Fruit fly (Drosophila melanogaster) whole organism, wandering third instar larva: ENCODE measurements around the gene bora.

Experiments used
- CrebA ChIP-seq: fragments of 200-800 bp; sonication (Bioruptor generic); optimal IDR thresholded peaks from 2 replicates; lab custom pipeline; 2016; ENCODE audit warnings: missing biosample characterization, mild to moderate bottlenecking, missing genetic modification characterization, borderline replicate concordance
- Dfd ChIP-seq: fragments of >200 bp; optimal IDR thresholded peaks from 2 replicates; lab custom pipeline; 2017; ENCODE audit warnings: missing biosample characterization, missing genetic modification characterization
- Dif ChIP-seq: fragments of 200-275, 200-300 bp; sonication (Bioruptor generic); optimal IDR thresholded peaks from 2 replicates; lab custom pipeline; 2018; ENCODE audit warnings: missing biosample characterization, missing genetic modification characterization; ENCODE audit not compliant: partially characterized antibody
- HLH106 ChIP-seq: fragments of 200-800 bp; optimal IDR thresholded peaks from 3 replicates; lab custom pipeline; 2019; ENCODE audit warnings: missing biosample characterization, mild to moderate bottlenecking, missing genetic modification characterization, moderate library complexity
- Hnf4 ChIP-seq: fragments of 200-800 bp; sonication (Bioruptor generic); optimal IDR thresholded peaks from 2 replicates; lab custom pipeline; 2016; ENCODE audit warnings: missing biosample characterization, mild to moderate bottlenecking, missing genetic modification characterization
- Hr78 ChIP-seq: fragments of >200 bp; optimal IDR thresholded peaks from 2 replicates; lab custom pipeline; 2017; ENCODE audit warnings: missing biosample characterization, missing genetic modification characterization
- Hr83 ChIP-seq: fragments of 200-300 bp; sonication (Bioruptor generic); optimal IDR thresholded peaks from 2 replicates; lab custom pipeline; 2016; ENCODE audit warnings: missing biosample characterization, mild to moderate bottlenecking, missing genetic modification characterization, moderate library complexity; ENCODE audit not compliant: poor library complexity, severe bottlenecking
- Jra ChIP-seq: sonication (Bioruptor generic); optimal IDR thresholded peaks from 2 replicates; lab custom pipeline; 2016; ENCODE audit warnings: missing biosample characterization, missing genetic modification characterization
- Mio ChIP-seq: sonication (Bioruptor generic); optimal IDR thresholded peaks from 2 replicates; lab custom pipeline; 2016; ENCODE audit warnings: missing biosample characterization, missing genetic modification characterization
- OdsH ChIP-seq: fragments of 200-800 bp; sonication (Bioruptor generic); optimal IDR thresholded peaks from 2 replicates; lab custom pipeline; 2016; ENCODE audit warnings: missing biosample characterization, mild to moderate bottlenecking, missing genetic modification characterization
- Rel ChIP-seq, 2 experiments: fragments of 200-800 bp; sonication (Bioruptor generic) in 1 of 2; optimal IDR thresholded peaks; 2 replicates in 1 of 2; 3 replicates in 1 of 2; lab custom pipeline; 2016 to 2019; ENCODE audit warnings: mild to moderate bottlenecking in 2 of 2, missing biosample characterization in 2 of 2, missing genetic modification characterization in 2 of 2, moderate library complexity in 1 of 2
- Sp1 ChIP-seq: fragments of 200-800 bp; sonication (Bioruptor generic); optimal IDR thresholded peaks from 3 replicates; lab custom pipeline; 2019; ENCODE audit warnings: missing biosample characterization, mild to moderate bottlenecking, missing genetic modification characterization, moderate library complexity
- Vsx2 ChIP-seq: fragments of 200-300, 225-300 bp; sonication (Bioruptor generic); optimal IDR thresholded peaks from 2 replicates; lab custom pipeline; 2018; ENCODE audit warnings: missing biosample characterization, missing genetic modification characterization; ENCODE audit not compliant: partially characterized antibody
- br ChIP-seq: fragments of 200-800 bp; sonication (Bioruptor generic); optimal IDR thresholded peaks from 2 replicates; lab custom pipeline; 2016; ENCODE audit warnings: missing biosample characterization, missing genetic modification characterization
- brk ChIP-seq: fragments of 200-800 bp; sonication (Bioruptor generic); optimal IDR thresholded peaks from 2 replicates; lab custom pipeline; 2016; ENCODE audit warnings: missing biosample characterization, mild to moderate bottlenecking, missing genetic modification characterization
- ey ChIP-seq: fragments of 200-800 bp; sonication (Bioruptor generic); optimal IDR thresholded peaks from 2 replicates; lab custom pipeline; 2016; ENCODE audit warnings: missing biosample characterization, missing genetic modification characterization
- foxo ChIP-seq, 2 experiments: fragments of 200-800 bp; sonication (Bioruptor generic); optimal IDR thresholded peaks; 2 replicates in 1 of 2; 3 replicates in 1 of 2; lab custom pipeline; 2016 to 2017; ENCODE audit warnings: missing biosample characterization in 2 of 2, missing genetic modification characterization in 2 of 2
- fru ChIP-seq: fragments of 200-800 bp; sonication (Bioruptor generic); optimal IDR thresholded peaks from 3 replicates; lab custom pipeline; 2016; ENCODE audit warnings: missing biosample characterization, mild to moderate bottlenecking, missing genetic modification characterization
- h ChIP-seq: fragments of 200-800 bp; sonication (Bioruptor generic); optimal IDR thresholded peaks from 3 replicates; lab custom pipeline; 2016; ENCODE audit warnings: missing biosample characterization, mild to moderate bottlenecking, missing genetic modification characterization
- jim ChIP-seq: fragments of 175-275, 200-325 bp; sonication (Bioruptor generic); optimal IDR thresholded peaks from 2 replicates; lab custom pipeline; 2016; ENCODE audit warnings: missing biosample characterization, mild to moderate bottlenecking, missing genetic modification characterization
- psq ChIP-seq: fragments of 200-800 bp; sonication (Bioruptor generic); optimal IDR thresholded peaks from 3 replicates; lab custom pipeline; 2017; ENCODE audit warnings: missing biosample characterization, mild to moderate bottlenecking, missing genetic modification characterization, moderate library complexity
- rgr ChIP-seq: fragments of 200-800 bp; sonication (Bioruptor generic); optimal IDR thresholded peaks from 3 replicates; lab custom pipeline; 2016; ENCODE audit warnings: missing biosample characterization, mild to moderate bottlenecking, missing genetic modification characterization
- sage ChIP-seq: fragments of 200-800 bp; sonication (Bioruptor generic); optimal IDR thresholded peaks from 2 replicates; lab custom pipeline; 2016; ENCODE audit warnings: missing biosample characterization, mild to moderate bottlenecking, missing genetic modification characterization

Gene bora

dm6 chr3L:18672203-18672602 is 49.7 kb downstream of the bora start (continued):
- no peak for TF ChIP-seq jim
- no peak for TF ChIP-seq Dfd (GFP tag; lab: Kevin White, UChicago)
- TF ChIP-seq, all 38 proteins: peak for 17

- TF ChIP-seq Hr78 (GFP tag; lab: Kevin White, UChicago) (no peak), Sp1 (GFP tag; lab: Kevin White, UChicago) (peak; percentile 27), sage (GFP tag; lab: Kevin White, UChicago) (no peak), fru (GFP tag; lab: Kevin White, UChicago) (peak; percentile 9), Vsx2 (GFP tag; lab: Kevin White, UChicago) (no peak), Dif (GFP tag; lab: Kevin White, UChicago) (no peak), foxo (GFP tag; optimal IDR thresholded peaks at IDR 0.05; lab: Kevin White, UChicago) (peak in 1 of 2 experiments; percentile 45), Rel (GFP tag; optimal IDR thresholded peaks at IDR 0.05; lab: Kevin White, UChicago) (no peak), Rel (tag; optimal IDR thresholded peaks at IDR 0.05; lab: Kevin White, UChicago) (peak; percentile 80), h (peak; percentile 48), br (GFP tag; lab: Kevin White, UChicago) (peak; percentile 39), brk (GFP tag; lab: Kevin White, UChicago) (peak; percentile 15), Mio (GFP tag; lab: Kevin White, UChicago) (no peak), psq (GFP tag; lab: Kevin White, UChicago) (no peak), CrebA (no peak), HLH106 (tag; lab: Kevin White, UChicago) (peak; percentile 36), Hnf4 (GFP tag; lab: Kevin White, UChicago) (peak; percentile 64), OdsH (GFP tag; lab: Kevin White, UChicago) (peak; percentile 25), Jra (peak; percentile 75), ey (GFP tag; lab: Kevin White, UChicago) (no peak), rgr (peak; percentile 82), Hr83 (GFP tag; lab: Kevin White, UChicago) (peak; percentile 94)
Observed at dm6 chr3L:18672986-18673633, 50.6 kb downstream of the bora start, which contains the start of gene Capr. Gene Capr, minus strand, starts transcription at chr3L:18673324.
